Fruit fly (Drosophila melanogaster) whole organism, embryonic: ENCODE measurements around the gene Srp14.

Source experiments
- Adf1 ChIP-seq: fragments of 200-800 bp; sonication (Bioruptor generic); IDR thresholded peaks from 2 replicates; pipeline ENCODE4 v1.3.6; 2022; ENCODE audit warnings: missing biosample characterization, missing genetic modification characterization
- B-H1 ChIP-seq: fragments of 200-800 bp; sonication (Bioruptor generic); IDR thresholded peaks from 3 replicates; pipeline ENCODE4 v1.3.6; 2022; ENCODE audit warnings: missing biosample characterization, missing genetic modification characterization
- Bdp1 ChIP-seq: fragments of 200-800 bp; sonication (Bioruptor generic); optimal IDR thresholded peaks from 3 replicates; lab custom pipeline; 2016; ENCODE audit warnings: missing biosample characterization, missing genetic modification characterization
- CG10209 ChIP-seq: fragments of 200-800 bp; sonication (Bioruptor generic); optimal IDR thresholded peaks from 3 replicates; lab custom pipeline; 2017; ENCODE audit warnings: missing biosample characterization, mild to moderate bottlenecking, missing genetic modification characterization, missing genetic modification reagents
- CG10431 ChIP-seq: fragments of 200-800 bp; sonication (Bioruptor generic); optimal IDR thresholded peaks from 3 replicates; lab custom pipeline; 2018; ENCODE audit warnings: missing biosample characterization, mild to moderate bottlenecking, missing genetic modification characterization
- CG10543 ChIP-seq: fragments of 200-800 bp; sonication (Bioruptor generic); optimal IDR thresholded peaks from 3 replicates; lab custom pipeline; 2017; ENCODE audit warnings: missing biosample characterization, mild to moderate bottlenecking, missing genetic modification characterization, moderate library complexity
- CG11723 ChIP-seq: fragments of 200-800 bp; sonication (Bioruptor generic); optimal IDR thresholded peaks from 2 replicates; lab custom pipeline; 2017; ENCODE audit warnings: missing biosample characterization, mild to moderate bottlenecking, missing genetic modification characterization
- CG1233 ChIP-seq: fragments of 200-800 bp; sonication (Bioruptor generic); optimal IDR thresholded peaks from 4 replicates; lab custom pipeline; 2018; ENCODE audit warnings: missing biosample characterization, mild to moderate bottlenecking, missing genetic modification characterization
- CG12744 ChIP-seq: fragments of 200-800 bp; sonication (Bioruptor generic); optimal IDR thresholded peaks from 2 replicates; lab custom pipeline; 2016; ENCODE audit warnings: missing biosample characterization, missing genetic modification characterization
- CG16815 ChIP-seq: fragments of 200-800 bp; sonication (Bioruptor generic); optimal IDR thresholded peaks from 3 replicates; lab custom pipeline; 2017; ENCODE audit warnings: missing biosample characterization, mild to moderate bottlenecking, missing genetic modification characterization
- CG17328 ChIP-seq: fragments of 200-800 bp; sonication (Bioruptor generic); IDR thresholded peaks from 2 replicates; pipeline ENCODE4 v1.3.6; 2022; ENCODE audit warnings: missing biosample characterization, missing genetic modification characterization
- CG17829 ChIP-seq: fragments of 200-800 bp; optimal IDR thresholded peaks from 2 replicates; lab custom pipeline; 2019; ENCODE audit warnings: missing biosample characterization, mild to moderate bottlenecking, missing genetic modification characterization, moderate library complexity
- CG1832 ChIP-seq: fragments of 200-800 bp; sonication (Bioruptor generic); optimal IDR thresholded peaks from 2 replicates; lab custom pipeline; 2017; ENCODE audit warnings: missing biosample characterization, mild to moderate bottlenecking, missing genetic modification characterization, inconsistent platforms
- CG2116 ChIP-seq: fragments of 200-800 bp; sonication (Bioruptor generic); optimal IDR thresholded peaks from 3 replicates; lab custom pipeline; 2018; ENCODE audit warnings: missing biosample characterization, mild to moderate bottlenecking, missing genetic modification characterization
- CG3065 ChIP-seq: fragments of 200-800 bp; sonication (Bioruptor generic); optimal IDR thresholded peaks from 2 replicates; lab custom pipeline; 2016; ENCODE audit warnings: missing biosample characterization, missing genetic modification characterization
- CG32772 ChIP-seq: fragments of 200-800 bp; sonication (Bioruptor generic); IDR thresholded peaks from 2 replicates; pipeline ENCODE4 v1.3.6; 2022; ENCODE audit warnings: missing biosample characterization, missing genetic modification characterization
- CG34422 ChIP-seq: fragments of 200-800 bp; sonication (Bioruptor generic); IDR thresholded peaks from 3 replicates; pipeline ENCODE4 v1.3.6; 2022; ENCODE audit warnings: missing biosample characterization, missing genetic modification characterization
- CG3847 ChIP-seq: fragments of 200-800 bp; sonication (Bioruptor generic); IDR thresholded peaks from 2 replicates; pipeline ENCODE4 v1.3.6; 2022; ENCODE audit warnings: missing biosample characterization, missing genetic modification characterization
- CG4360 ChIP-seq: fragments of 200-800 bp; sonication (Bioruptor generic); IDR thresholded peaks from 2 replicates; pipeline ENCODE4 v1.3.6; 2022; ENCODE audit warnings: missing biosample characterization, missing genetic modification characterization
- CG4424 ChIP-seq: fragments of 200-800 bp; sonication (Bioruptor generic); optimal IDR thresholded peaks from 3 replicates; lab custom pipeline; 2016; ENCODE audit warnings: missing biosample characterization, missing genetic modification characterization
- CG6813 ChIP-seq: fragments of 200-800 bp; sonication (Bioruptor generic); optimal IDR thresholded peaks from 2 replicates; lab custom pipeline; 2017; ENCODE audit warnings: missing biosample characterization, missing genetic modification characterization, mild to moderate bottlenecking, moderate library complexity, missing genetic modification reagents
- CG8281 ChIP-seq: fragments of 200-800 bp; sonication (Bioruptor generic); optimal IDR thresholded peaks from 2 replicates; lab custom pipeline; 2018; ENCODE audit warnings: missing biosample characterization, mild to moderate bottlenecking, missing genetic modification characterization, moderate library complexity
- CG9817 ChIP-seq: fragments of 200-800 bp; sonication (Bioruptor generic); optimal IDR thresholded peaks from 2 replicates; lab custom pipeline; 2018; ENCODE audit warnings: missing biosample characterization, mild to moderate bottlenecking, missing genetic modification characterization, moderate library complexity
- Camta ChIP-seq: fragments of 200-800 bp; sonication (Bioruptor generic); optimal IDR thresholded peaks from 2 replicates; lab custom pipeline; 2016; ENCODE audit warnings: missing biosample characterization, missing genetic modification characterization
- Dfd ChIP-seq, 2 experiments: fragments of >200 bp; optimal IDR thresholded peaks; 2 replicates each; lab custom pipeline; 2017; ENCODE audit warnings: missing biosample characterization in 2 of 2, missing genetic modification characterization in 2 of 2
- Dip2 ChIP-seq: fragments of 200-800 bp; sonication (Bioruptor generic); IDR thresholded peaks from 2 replicates; pipeline ENCODE4 v1.3.6; 2022; ENCODE audit warnings: missing biosample characterization, missing genetic modification characterization
- Ets97D ChIP-seq: fragments of 200-800 bp; sonication (Bioruptor generic); optimal IDR thresholded peaks from 3 replicates; lab custom pipeline; 2016; ENCODE audit warnings: missing biosample characterization, missing genetic modification characterization
- HLH54F ChIP-seq: fragments of 200-800 bp; sonication (Bioruptor generic); optimal IDR thresholded peaks from 3 replicates; lab custom pipeline; 2016; ENCODE audit warnings: missing biosample characterization, missing genetic modification characterization
- Hsf ChIP-seq: fragments of 200-800 bp; sonication (Bioruptor generic); optimal IDR thresholded peaks from 3 replicates; lab custom pipeline; 2016; ENCODE audit warnings: missing biosample characterization, missing genetic modification characterization
- Lhr ChIP-seq: fragments of 200-800 bp; sonication (Bioruptor generic); optimal IDR thresholded peaks from 3 replicates; lab custom pipeline; 2017; ENCODE audit warnings: mild to moderate bottlenecking, missing biosample characterization, missing genetic modification reagents, missing genetic modification characterization
- Neu2 ChIP-seq: fragments of 200-800 bp; sonication (Bioruptor generic); optimal IDR thresholded peaks from 3 replicates; lab custom pipeline; 2016; ENCODE audit warnings: missing biosample characterization, missing genetic modification characterization, borderline replicate concordance
- Pdp1 ChIP-seq, 2 experiments: fragments of 200-800 bp; sonication (Bioruptor generic); optimal IDR thresholded peaks; 3 replicates each; lab custom pipeline; 2016; ENCODE audit warnings: missing biosample characterization in 2 of 2, missing genetic modification characterization in 2 of 2, mild to moderate bottlenecking in 1 of 2, moderate library complexity in 1 of 2
- bowl ChIP-seq: fragments of 200-800 bp; sonication (Bioruptor generic); IDR thresholded peaks from 2 replicates; pipeline ENCODE4 v1.3.6; 2022; ENCODE audit warnings: missing biosample characterization, missing genetic modification characterization
- chinmo ChIP-seq: fragments of 200-800 bp; sonication (Bioruptor generic); IDR thresholded peaks from 4 replicates; pipeline ENCODE4 v1.3.6; 2022; ENCODE audit warnings: missing biosample characterization, missing genetic modification characterization; ENCODE audit not compliant: partially characterized antibody
- chm ChIP-seq: fragments of 200-800 bp; sonication (Bioruptor generic); IDR thresholded peaks from 2 replicates; pipeline ENCODE4 v1.3.6; 2022; ENCODE audit warnings: missing biosample characterization, missing genetic modification characterization
- chn ChIP-seq: fragments of 200-800 bp; sonication (Bioruptor generic); optimal IDR thresholded peaks from 2 replicates; lab custom pipeline; 2016; ENCODE audit warnings: missing biosample characterization, missing genetic modification characterization
- ems ChIP-seq: fragments of 200-800 bp; sonication (Bioruptor generic); optimal IDR thresholded peaks from 3 replicates; lab custom pipeline; 2016; ENCODE audit warnings: missing biosample characterization, missing genetic modification characterization
- ewg ChIP-seq: fragments of 200-800 bp; sonication (Bioruptor generic); optimal IDR thresholded peaks from 3 replicates; lab custom pipeline; 2017; ENCODE audit warnings: mild to moderate bottlenecking, missing biosample characterization, missing genetic modification reagents, missing genetic modification characterization
- gcm2 ChIP-seq: fragments of 200-800 bp; sonication (Bioruptor generic); optimal IDR thresholded peaks from 2 replicates; lab custom pipeline; 2016; ENCODE audit warnings: missing biosample characterization, missing genetic modification characterization
- klu ChIP-seq: fragments of 200-800 bp; sonication (Bioruptor generic); IDR thresholded peaks from 2 replicates; pipeline ENCODE4 v1.3.6; 2022; ENCODE audit warnings: missing biosample characterization, missing genetic modification characterization
- luna ChIP-seq: fragments of 200-800 bp; sonication (Bioruptor generic); optimal IDR thresholded peaks from 2 replicates; lab custom pipeline; 2016; ENCODE audit warnings: missing biosample characterization, missing genetic modification characterization
- maf-S ChIP-seq: fragments of 200-800 bp; sonication (Bioruptor generic); optimal IDR thresholded peaks from 2 replicates; lab custom pipeline; 2016; ENCODE audit warnings: missing biosample characterization, missing genetic modification characterization
- mam ChIP-seq: fragments of 200-800 bp; sonication (Bioruptor generic); optimal IDR thresholded peaks from 3 replicates; lab custom pipeline; 2016; ENCODE audit warnings: missing biosample characterization, missing genetic modification characterization
- nom ChIP-seq: fragments of 200-800 bp; sonication (Bioruptor generic); optimal IDR thresholded peaks from 2 replicates; lab custom pipeline; 2017; ENCODE audit warnings: missing biosample characterization, missing genetic modification characterization, mild to moderate bottlenecking, moderate library complexity, missing genetic modification reagents
- otp ChIP-seq: fragments of 200-800 bp; sonication (Bioruptor generic); IDR thresholded peaks from 3 replicates; pipeline ENCODE4, ENCODE4 v1.3.6; 2022; ENCODE audit warnings: missing biosample characterization, missing genetic modification characterization
- run ChIP-seq: fragments of 200-800 bp; sonication (Bioruptor generic); optimal IDR thresholded peaks from 3 replicates; lab custom pipeline; 2018; ENCODE audit warnings: missing biosample characterization, mild to moderate bottlenecking, missing genetic modification characterization
- sqz ChIP-seq: fragments of 200-800 bp; sonication (Bioruptor generic); optimal IDR thresholded peaks from 3 replicates; lab custom pipeline; 2018; ENCODE audit warnings: missing biosample characterization, mild to moderate bottlenecking, missing genetic modification characterization
- stc ChIP-seq: fragments of 200-800 bp; sonication (Bioruptor generic); IDR thresholded peaks from 2 replicates; pipeline ENCODE4 v1.3.6; 2022; ENCODE audit warnings: missing biosample characterization, missing genetic modification characterization
- toy ChIP-seq: fragments of 200-800 bp; sonication (Bioruptor generic); IDR thresholded peaks from 2 replicates; pipeline ENCODE4 v1.3.6; 2022; ENCODE audit warnings: missing biosample characterization, missing genetic modification characterization
- unpg ChIP-seq: fragments of 200-800 bp; sonication (Bioruptor generic); optimal IDR thresholded peaks from 3 replicates; lab custom pipeline; 2018; ENCODE audit warnings: missing biosample characterization, mild to moderate bottlenecking, missing genetic modification characterization, moderate library complexity
- wor ChIP-seq: fragments of 200-800 bp; sonication (Bioruptor generic); IDR thresholded peaks from 2 replicates; pipeline ENCODE4 v1.3.6; 2022; ENCODE audit warnings: missing biosample characterization, missing genetic modification characterization
- zf30C ChIP-seq: fragments of 200-800 bp; sonication (Bioruptor generic); optimal IDR thresholded peaks from 3 replicates; lab custom pipeline; 2018; ENCODE audit warnings: missing biosample characterization, mild to moderate bottlenecking, missing genetic modification characterization

The Srp14 gene

DNA sequence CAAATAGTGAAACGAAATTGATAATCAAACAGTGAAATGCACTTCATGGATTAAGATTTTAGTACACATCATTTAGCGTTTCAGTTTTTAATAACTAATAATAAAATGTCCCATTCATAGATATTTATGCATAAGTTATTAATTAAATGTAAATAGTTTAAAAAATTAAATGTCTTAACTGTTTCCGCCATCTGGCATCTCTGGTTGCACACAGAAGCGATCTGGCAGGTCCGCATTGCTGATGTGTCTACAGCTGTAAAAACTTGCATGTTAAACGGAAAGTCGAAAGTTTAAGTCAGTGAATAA lies 8.5 kb downstream of the Srp14 start, which contains the start of gene Srp72 (continued):
- TF ChIP-seq Dfd (GFP tag; optimal IDR thresholded peaks at IDR 0.05; lab: Kevin White, UChicago) (no peak), B-H1 (peak; percentile 25; the same call in 2 of the 3 replicates), CG1233 (peak; percentile 26), run (tag; lab: Kevin White, UChicago) (no peak), bowl (no peak), Hsf (peak; percentile 48), wor (GFP tag; lab: Robert Waterston, UW) (no peak), CG6813 (GFP tag; lab: Kevin White, UChicago) (no peak), CG10209 (GFP tag; lab: Kevin White, UChicago) (no peak), unpg (peak; percentile 45), nom (GFP tag; lab: Kevin White, UChicago) (no peak), toy (GFP tag; lab: Robert Waterston, UW) (no peak), Lhr (GFP tag; lab: Kevin White, UChicago) (peak; percentile 26), luna (GFP tag; lab: Kevin White, UChicago) (no peak), Adf1 (no peak), gcm2 (GFP tag; lab: Kevin White, UChicago) (no peak), Dip2 (GFP tag; lab: Robert Waterston, UW) (no peak), CG3065 (GFP tag; lab: Kevin White, UChicago) (no peak), Pdp1 (GFP tag; optimal IDR thresholded peaks at IDR 0.05; lab: Kevin White, UChicago) (peak in 1 of 2 experiments; percentile 2), CG1832 (no peak), CG10543 (GFP tag; lab: Kevin White, UChicago) (peak; percentile 69), klu (no peak), HLH54F (GFP tag; lab: Kevin White, UChicago) (peak; percentile 2), CG34422 (GFP tag; lab: Robert Waterston, UW) (no peak), Camta (GFP tag; lab: Kevin White, UChicago) (no peak), CG2116 (GFP tag; lab: Kevin White, UChicago) (peak; percentile 18), ems (GFP tag; lab: Kevin White, UChicago) (no peak), CG17328 (GFP tag; lab: Robert Waterston, UW) (peak; percentile 57; the same call in 1 of the 2 replicates), CG9817 (tag; lab: Kevin White, UChicago) (peak; percentile 44), chinmo (GFP tag; lab: Robert Waterston, UW) (no peak), sqz (no peak), Bdp1 (no peak), Neu2 (GFP tag; lab: Kevin White, UChicago) (no peak), chm (GFP tag; lab: Robert Waterston, UW) (peak; percentile 23; the same call in 1 of the 2 replicates), zf30C (GFP tag; lab: Kevin White, UChicago) (no peak), stc (GFP tag; lab: Robert Waterston, UW) (peak; percentile 45; the same call in 1 of the 2 replicates), CG10431 (GFP tag; lab: Kevin White, UChicago) (peak; percentile 23), maf-S (GFP tag; lab: Kevin White, UChicago) (no peak), Ets97D (GFP tag; lab: Kevin White, UChicago) (no peak), CG4424 (GFP tag; lab: Kevin White, UChicago) (peak; percentile 66), CG3847 (GFP tag; lab: Robert Waterston, UW) (peak; percentile 62), CG8281 (no peak), otp (GFP tag; lab: Robert Waterston, UW) (no peak; the same call in 2 of the 3 replicates), ewg (GFP tag; lab: Kevin White, UChicago) (no peak), CG17829 (tag; lab: Kevin White, UChicago) (peak; percentile 52), CG11723 (GFP tag; lab: Kevin White, UChicago) (no peak), CG16815 (GFP tag; lab: Kevin White, UChicago) (no peak), mam (GFP tag; lab: Kevin White, UChicago) (no peak), chn (GFP tag; lab: Kevin White, UChicago) (peak; percentile 45), CG32772 (GFP tag; lab: Robert Waterston, UW) (0 out of 2 replicates have a peak, but pooled peaks have one; percentile 30), CG4360 (GFP tag; lab: Robert Waterston, UW) (no peak), CG12744 (GFP tag; lab: Kevin White, UChicago) (no peak)
